Fruit fly (Drosophila melanogaster) whole organism, embryonic: ENCODE measurements around the gene fry.

ENCODE experiments used
- Adf1 ChIP-seq: fragments of 200-800 bp; sonication (Bioruptor generic); IDR thresholded peaks from 2 replicates; pipeline ENCODE4 v1.3.6; 2022; ENCODE audit warnings: missing biosample characterization, missing genetic modification characterization
- Aef1 ChIP-seq: fragments of 200-800 bp; sonication (Bioruptor generic); IDR thresholded peaks from 3 replicates; pipeline ENCODE4 v1.3.6; 2022; ENCODE audit warnings: missing biosample characterization, missing genetic modification characterization
- Blimp-1 ChIP-seq: fragments of 200-800 bp; sonication (Bioruptor generic); optimal IDR thresholded peaks from 3 replicates; lab custom pipeline; 2018; ENCODE audit warnings: missing biosample characterization, missing genetic modification characterization, mild to moderate bottlenecking, moderate library complexity, missing genetic modification reagents
- CG10543 ChIP-seq: fragments of 200-800 bp; sonication (Bioruptor generic); optimal IDR thresholded peaks from 3 replicates; lab custom pipeline; 2017; ENCODE audit warnings: missing biosample characterization, mild to moderate bottlenecking, missing genetic modification characterization, moderate library complexity
- CG11247 ChIP-seq: fragments of 200-800 bp; sonication (Bioruptor generic); IDR thresholded peaks from 2 replicates; pipeline ENCODE4 v1.3.6; 2022; ENCODE audit warnings: missing biosample characterization, missing genetic modification characterization
- CG15479 ChIP-seq: fragments of 200-800 bp; sonication (Bioruptor generic); optimal IDR thresholded peaks from 3 replicates; lab custom pipeline; 2019; ENCODE audit warnings: missing biosample characterization, mild to moderate bottlenecking, missing genetic modification characterization, moderate library complexity
- CG15696 ChIP-seq: fragments of 200-800 bp; sonication (Bioruptor generic); optimal IDR thresholded peaks from 2 replicates; lab custom pipeline; 2019; ENCODE audit warnings: missing biosample characterization, mild to moderate bottlenecking, missing genetic modification characterization, moderate library complexity
- CG17568 ChIP-seq: fragments of 200-800 bp; sonication (Bioruptor generic); optimal IDR thresholded peaks from 2 replicates; lab custom pipeline; 2018; ENCODE audit warnings: missing biosample characterization, mild to moderate bottlenecking, missing genetic modification characterization, moderate library complexity
- CG18619 ChIP-seq: fragments of 200-800 bp; sonication (Bioruptor generic); optimal IDR thresholded peaks from 3 replicates; lab custom pipeline; 2017; ENCODE audit warnings: missing biosample characterization, mild to moderate bottlenecking, missing genetic modification characterization
- CG2120 ChIP-seq: fragments of 200-800 bp; sonication (Bioruptor generic); optimal IDR thresholded peaks from 3 replicates; lab custom pipeline; 2016; ENCODE audit warnings: missing biosample characterization, missing genetic modification characterization
- CG2678 ChIP-seq: fragments of 200-800 bp; sonication (Bioruptor generic); optimal IDR thresholded peaks from 3 replicates; lab custom pipeline; 2019; ENCODE audit warnings: missing biosample characterization, mild to moderate bottlenecking, missing genetic modification characterization, moderate library complexity
- CG2712 ChIP-seq: fragments of 200-800 bp; optimal IDR thresholded peaks from 3 replicates; lab custom pipeline; 2019; ENCODE audit warnings: missing biosample characterization, mild to moderate bottlenecking, missing genetic modification characterization, moderate library complexity
- CG30020 ChIP-seq: fragments of 200-800 bp; optimal IDR thresholded peaks from 2 replicates; lab custom pipeline; 2019; ENCODE audit warnings: missing biosample characterization, mild to moderate bottlenecking, missing genetic modification characterization, moderate library complexity
- CG34376 ChIP-seq: fragments of 200-800 bp; sonication (Bioruptor generic); optimal IDR thresholded peaks from 2 replicates; lab custom pipeline; 2018; ENCODE audit warnings: missing biosample characterization, mild to moderate bottlenecking, missing genetic modification characterization
- CG4328 ChIP-seq: fragments of 200-800 bp; sonication (Bioruptor generic); optimal IDR thresholded peaks from 3 replicates; lab custom pipeline; 2017; ENCODE audit warnings: missing biosample characterization, missing genetic modification reagents, missing genetic modification characterization
- CG4707 ChIP-seq: fragments of 200-800 bp; sonication (Bioruptor generic); optimal IDR thresholded peaks from 2 replicates; lab custom pipeline; 2018; ENCODE audit warnings: missing biosample characterization, mild to moderate bottlenecking, missing genetic modification characterization, moderate library complexity
- CG4820 ChIP-seq: fragments of 200-800 bp; sonication (Bioruptor generic); optimal IDR thresholded peaks from 3 replicates; lab custom pipeline; 2016; ENCODE audit warnings: missing biosample characterization, missing genetic modification characterization
- Camta ChIP-seq: fragments of 200-800 bp; sonication (Bioruptor generic); optimal IDR thresholded peaks from 2 replicates; lab custom pipeline; 2016; ENCODE audit warnings: missing biosample characterization, missing genetic modification characterization
- Chrac-16 ChIP-seq: fragments of 200-800 bp; sonication (Bioruptor generic); optimal IDR thresholded peaks from 3 replicates; lab custom pipeline; 2016; ENCODE audit warnings: missing biosample characterization, missing genetic modification characterization
- D19B ChIP-seq: fragments of 200-800 bp; sonication (Bioruptor generic); optimal IDR thresholded peaks from 2 replicates; lab custom pipeline; 2017; ENCODE audit warnings: missing biosample characterization, mild to moderate bottlenecking, missing genetic modification characterization
- GATAe ChIP-seq: fragments of 200-800 bp; sonication (Bioruptor generic); conservative IDR thresholded peaks from 2 replicates; pipeline ENCODE4 v1.3.6; 2022; ENCODE audit warnings: missing biosample characterization, missing genetic modification characterization
- HLH54F ChIP-seq: fragments of 200-800 bp; sonication (Bioruptor generic); optimal IDR thresholded peaks from 3 replicates; lab custom pipeline; 2016; ENCODE audit warnings: missing biosample characterization, missing genetic modification characterization
- HLHmδ ChIP-seq: fragments of 200-800 bp; sonication (Bioruptor generic); optimal IDR thresholded peaks from 2 replicates; lab custom pipeline; 2018; ENCODE audit warnings: missing biosample characterization, mild to moderate bottlenecking, missing genetic modification characterization, moderate library complexity
- Hey ChIP-seq: fragments of 200-800 bp; sonication (Bioruptor generic); optimal IDR thresholded peaks from 3 replicates; lab custom pipeline; 2018; ENCODE audit warnings: missing biosample characterization, mild to moderate bottlenecking, missing genetic modification characterization
- Hr78 ChIP-seq, 2 experiments: fragments of 200-800 bp in 1 of 2; fragments of >200 bp in 1 of 2; sonication (Bioruptor generic) in 1 of 2; optimal IDR thresholded peaks; 2 replicates each; lab custom pipeline; 2017 to 2019; ENCODE audit warnings: missing biosample characterization in 2 of 2, missing genetic modification characterization in 2 of 2, mild to moderate bottlenecking in 1 of 2, moderate library complexity in 1 of 2
- MESR4 ChIP-seq: fragments of 200-800 bp; sonication (Bioruptor generic); optimal IDR thresholded peaks from 2 replicates; lab custom pipeline; 2018; ENCODE audit warnings: missing biosample characterization, mild to moderate bottlenecking, missing genetic modification characterization, moderate library complexity
- Nf-YC ChIP-seq: fragments of 200-800 bp; optimal IDR thresholded peaks from 3 replicates; lab custom pipeline; 2019; ENCODE audit warnings: missing biosample characterization, mild to moderate bottlenecking, missing genetic modification characterization, moderate library complexity
- Opbp ChIP-seq: fragments of 200-800 bp; sonication (Bioruptor generic); IDR thresholded peaks from 3 replicates; pipeline ENCODE4 v1.3.6; 2022; ENCODE audit warnings: missing biosample characterization, missing genetic modification characterization; ENCODE audit not compliant: partially characterized antibody
- Optix ChIP-seq: fragments of 200-800 bp; sonication (Bioruptor generic); IDR thresholded peaks from 3 replicates; pipeline ENCODE4 v1.3.6; 2022; ENCODE audit warnings: missing biosample characterization, missing genetic modification characterization
- Poxn ChIP-seq: fragments of 200-800 bp; sonication (Bioruptor generic); IDR thresholded peaks from 2 replicates; pipeline ENCODE4 v1.3.6; 2022; ENCODE audit warnings: missing biosample characterization, missing genetic modification characterization
- al ChIP-seq: fragments of 200-800 bp; sonication (Bioruptor generic); IDR thresholded peaks from 2 replicates; pipeline ENCODE4 v1.3.6; 2022; ENCODE audit warnings: missing biosample characterization, missing genetic modification characterization
- bbx ChIP-seq: fragments of 200-800 bp; sonication (Bioruptor generic); IDR thresholded peaks from 2 replicates; pipeline ENCODE4 v1.3.6; 2022; ENCODE audit warnings: missing biosample characterization, missing genetic modification characterization; ENCODE audit not compliant: partially characterized antibody
- bcd ChIP-seq: fragments of 200-800 bp; sonication (Bioruptor generic); optimal IDR thresholded peaks from 2 replicates; lab custom pipeline; 2017; ENCODE audit warnings: missing biosample characterization, mild to moderate bottlenecking, missing genetic modification characterization
- ci ChIP-seq: fragments of 200-800 bp; sonication (Bioruptor generic); IDR thresholded peaks from 3 replicates; pipeline ENCODE4 v1.3.6; 2022; ENCODE audit warnings: missing biosample characterization, missing genetic modification characterization
- crol ChIP-seq: fragments of 200-800 bp; sonication (Bioruptor generic); IDR thresholded peaks from 2 replicates; pipeline ENCODE4 v1.3.6; 2022; ENCODE audit warnings: missing biosample characterization, missing genetic modification characterization
- crp ChIP-seq, 2 experiments: fragments of 200-800 bp; sonication (Bioruptor generic); optimal IDR thresholded peaks; 2 replicates in 1 of 2; 3 replicates in 1 of 2; lab custom pipeline; 2017; ENCODE audit warnings: missing biosample characterization in 2 of 2, missing genetic modification characterization in 2 of 2, mild to moderate bottlenecking in 1 of 2, moderate library complexity in 1 of 2
- cwo ChIP-seq: fragments of 200-800 bp; sonication (Bioruptor generic); optimal IDR thresholded peaks from 3 replicates; lab custom pipeline; 2017; ENCODE audit warnings: missing biosample characterization, missing genetic modification characterization, mild to moderate bottlenecking, moderate library complexity, missing genetic modification reagents
- exex ChIP-seq: fragments of 200-800 bp; sonication (Bioruptor generic); optimal IDR thresholded peaks from 4 replicates; lab custom pipeline; 2018; ENCODE audit warnings: missing biosample characterization, mild to moderate bottlenecking, missing genetic modification characterization, moderate library complexity
- gce ChIP-seq: fragments of 200-800 bp; sonication (Bioruptor generic); IDR thresholded peaks from 3 replicates; pipeline ENCODE4 v1.3.6; 2022; ENCODE audit warnings: missing biosample characterization, missing genetic modification characterization
- gcm ChIP-seq: fragments of 200-800 bp; sonication (Bioruptor generic); optimal IDR thresholded peaks from 2 replicates; lab custom pipeline; 2019; ENCODE audit warnings: missing biosample characterization, mild to moderate bottlenecking, missing genetic modification characterization, moderate library complexity
- grn ChIP-seq: fragments of 200-800 bp; sonication (Bioruptor generic); optimal IDR thresholded peaks from 3 replicates; lab custom pipeline; 2017; ENCODE audit warnings: missing biosample characterization, missing genetic modification characterization
- gt ChIP-seq: fragments of 200-800 bp; sonication (Bioruptor generic); IDR thresholded peaks from 2 replicates; pipeline ENCODE4 v1.3.6; 2022; ENCODE audit warnings: missing biosample characterization, missing genetic modification characterization
- lilli ChIP-seq: fragments of 200-800 bp; sonication (Bioruptor generic); optimal IDR thresholded peaks from 3 replicates; lab custom pipeline; 2016; ENCODE audit warnings: missing biosample characterization, missing genetic modification characterization
- sens-2 ChIP-seq: fragments of 200-800 bp; sonication (Bioruptor generic); IDR thresholded peaks from 2 replicates; pipeline ENCODE4 v1.3.6; 2022; ENCODE audit warnings: missing biosample characterization, missing genetic modification characterization
- seq ChIP-seq: fragments of 200-800 bp; sonication (Bioruptor generic); IDR thresholded peaks from 2 replicates; pipeline ENCODE4 v1.3.6; 2022; ENCODE audit warnings: missing biosample characterization, missing genetic modification characterization
- sob ChIP-seq: fragments of 200-800 bp; sonication (Bioruptor generic); IDR thresholded peaks from 2 replicates; pipeline ENCODE4 v1.3.6; 2022; ENCODE audit warnings: missing biosample characterization, missing genetic modification characterization
- sqz ChIP-seq: fragments of 200-800 bp; sonication (Bioruptor generic); optimal IDR thresholded peaks from 3 replicates; lab custom pipeline; 2018; ENCODE audit warnings: missing biosample characterization, mild to moderate bottlenecking, missing genetic modification characterization
- sug ChIP-seq: fragments of 200-800 bp; optimal IDR thresholded peaks from 2 replicates; lab custom pipeline; 2019; ENCODE audit warnings: missing biosample characterization, mild to moderate bottlenecking, missing genetic modification characterization, moderate library complexity
- tll ChIP-seq, 2 experiments: fragments of 200-800 bp in 1 of 2; fragments of >200 bp in 1 of 2; sonication (Bioruptor generic) in 1 of 2; optimal IDR thresholded peaks; 2 replicates each; lab custom pipeline; 2017 to 2019; ENCODE audit warnings: missing biosample characterization in 2 of 2, missing genetic modification characterization in 2 of 2, mild to moderate bottlenecking in 1 of 2, moderate library complexity in 1 of 2
- tx ChIP-seq: fragments of 200-800 bp; sonication (Bioruptor generic); optimal IDR thresholded peaks from 2 replicates; lab custom pipeline; 2016; ENCODE audit warnings: missing biosample characterization, missing genetic modification characterization

The fry gene

DNA sequence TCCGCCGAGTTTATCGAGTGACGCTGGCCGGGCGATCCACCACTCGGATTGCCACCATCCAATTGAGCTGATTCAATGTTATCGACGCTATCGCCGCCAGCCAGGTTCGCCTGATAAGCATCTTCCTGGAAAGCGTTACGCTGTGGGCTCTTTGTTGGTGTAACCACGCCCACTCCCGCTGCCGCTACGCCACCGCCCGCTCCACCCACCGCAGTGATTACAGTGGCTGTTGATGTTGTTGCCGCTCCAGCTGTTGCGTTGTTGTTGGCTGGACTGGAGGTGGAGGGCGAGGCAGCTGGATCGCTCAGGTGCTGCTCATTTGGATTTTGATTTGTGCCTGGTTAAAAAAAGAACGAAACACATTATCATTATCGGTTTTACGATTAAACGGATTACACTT, 7.5 kb downstream of the fry start:
- TF ChIP-seq gt: no peak
- TF ChIP-seq cwo (GFP tag; lab: Kevin White, UChicago): peak; percentile 61
- TF ChIP-seq sob (GFP tag; lab: Robert Waterston, UW): 0 out of 2 replicates have a peak, but pooled peaks have one; percentile 7
- 0 out of 2 replicates have a peak, but pooled peaks have one; percentile 17 for TF ChIP-seq CG11247 (GFP tag; lab: Robert Waterston, UW)
- peak; percentile 51; the same call in 1 of the 2 replicates for TF ChIP-seq Adf1
- no peak for TF ChIP-seq CG2678
- no peak for TF ChIP-seq tll (GFP tag; optimal IDR thresholded peaks at IDR 0.05; lab: Kevin White, UChicago)
- TF ChIP-seq CG34376 (GFP tag; lab: Kevin White, UChicago): peak; percentile 78
- TF ChIP-seq Hey (tag; lab: Kevin White, UChicago): peak; percentile 51
- no peak for TF ChIP-seq CG4707 (GFP tag; lab: Kevin White, UChicago)
- 0 out of 3 replicates have a peak, but pooled peaks have one; percentile 11 for TF ChIP-seq ci (GFP tag; lab: Robert Waterston, UW)
- no peak for TF ChIP-seq CG18619
- no peak for TF ChIP-seq MESR4
- peak; percentile 42; the same call in 1 of the 2 replicates for TF ChIP-seq crol (GFP tag; lab: Robert Waterston, UW)
- TF ChIP-seq Aef1 (GFP tag; lab: Robert Waterston, UW): peak; percentile 67
- no peak for TF ChIP-seq Blimp-1
- no peak for TF ChIP-seq CG2712 (tag; lab: Kevin White, UChicago)
- TF ChIP-seq CG15696 (tag; lab: Kevin White, UChicago): no peak
- TF ChIP-seq bcd (GFP tag; lab: Kevin White, UChicago): no peak
- no peak for TF ChIP-seq Nf-YC (tag; lab: Kevin White, UChicago)
- no peak for TF ChIP-seq CG4820 (GFP tag; lab: Kevin White, UChicago)
- no peak for TF ChIP-seq Opbp
- no peak for TF ChIP-seq Camta (GFP tag; lab: Kevin White, UChicago)
- TF ChIP-seq CG4328 (GFP tag; lab: Kevin White, UChicago): no peak
- TF ChIP-seq lilli (GFP tag; lab: Kevin White, UChicago): no peak
- peak; percentile 42 for TF ChIP-seq CG10543
- peak; percentile 92 for TF ChIP-seq grn (GFP tag; lab: Kevin White, UChicago)
- TF ChIP-seq seq (GFP tag; lab: Robert Waterston, UW): no peak
- TF ChIP-seq gcm (GFP tag; lab: Kevin White, UChicago): no peak
- TF ChIP-seq CG17568 (GFP tag; lab: Kevin White, UChicago): no peak
- TF ChIP-seq D19B (GFP tag; lab: Kevin White, UChicago): no peak
- TF ChIP-seq gce (GFP tag; lab: Robert Waterston, UW): no peak
- TF ChIP-seq crp (GFP tag; optimal IDR thresholded peaks at IDR 0.05; lab: Kevin White, UChicago): peak in 1 of 2 experiments; percentile 30
- TF ChIP-seq GATAe: peak; percentile 89
- no peak for TF ChIP-seq Poxn (GFP tag; lab: Robert Waterston, UW)
- no peak for TF ChIP-seq Optix (GFP tag; lab: Robert Waterston, UW)
- no peak for TF ChIP-seq CG2120 (GFP tag; lab: Kevin White, UChicago)
- TF ChIP-seq HLH54F (GFP tag; lab: Kevin White, UChicago): no peak
- TF ChIP-seq Hr78 (GFP tag; optimal IDR thresholded peaks at IDR 0.05; lab: Kevin White, UChicago): no peak
- TF ChIP-seq sqz (GFP tag; lab: Kevin White, UChicago): no peak
- TF ChIP-seq bbx (GFP tag; lab: Robert Waterston, UW): 0 out of 2 replicates have a peak, but pooled peaks have one; percentile 8
- no peak for TF ChIP-seq CG30020
- no peak for TF ChIP-seq tx (GFP tag; lab: Kevin White, UChicago)
- no peak for TF ChIP-seq al (GFP tag; lab: Robert Waterston, UW)
- TF ChIP-seq HLHmδ: no peak
- TF ChIP-seq Chrac-16: no peak
- TF ChIP-seq sens-2 (GFP tag; lab: Robert Waterston, UW): peak; percentile 39; the same call in 1 of the 2 replicates
- peak; percentile 83 for TF ChIP-seq sug
- TF ChIP-seq CG15479 (GFP tag; lab: Kevin White, UChicago): no peak
- peak; percentile 96 for TF ChIP-seq exex (tag; lab: Kevin White, UChicago)
